Fruit fly (Drosophila melanogaster) whole organism, embryonic: ENCODE measurements around the gene TrpA1.

Experiments used
- Abd-B ChIP-seq: fragments of 200-800 bp; sonication (Bioruptor generic); optimal IDR thresholded peaks from 2 replicates; lab custom pipeline; 2018; ENCODE audit warnings: missing biosample characterization, mild to moderate bottlenecking, missing genetic modification characterization, moderate library complexity
- Ada2b ChIP-seq: fragments of 200-800 bp; sonication (Bioruptor generic); IDR thresholded peaks from 2 replicates; pipeline ENCODE4 v1.3.6; 2022; ENCODE audit warnings: missing biosample characterization, missing genetic modification characterization
- Atf6 ChIP-seq: fragments of 200-800 bp; sonication (Bioruptor generic); IDR thresholded peaks from 2 replicates; pipeline ENCODE4 v1.3.6; 2022; ENCODE audit warnings: missing biosample characterization, missing genetic modification characterization
- BEAF-32 ChIP-seq: fragments of 200-800 bp; sonication (Bioruptor generic); optimal IDR thresholded peaks from 3 replicates; lab custom pipeline; 2017; ENCODE audit warnings: missing biosample characterization, missing genetic modification characterization, mild to moderate bottlenecking, moderate library complexity, missing genetic modification reagents
- BtbVII ChIP-seq: fragments of 200-800 bp; sonication (Bioruptor generic); optimal IDR thresholded peaks from 3 replicates; lab custom pipeline; 2017; ENCODE audit warnings: missing biosample characterization, mild to moderate bottlenecking, missing genetic modification characterization
- CG10209 ChIP-seq: fragments of 200-800 bp; sonication (Bioruptor generic); optimal IDR thresholded peaks from 3 replicates; lab custom pipeline; 2017; ENCODE audit warnings: missing biosample characterization, mild to moderate bottlenecking, missing genetic modification characterization, missing genetic modification reagents
- CG10274 ChIP-seq: fragments of 200-800 bp; sonication (Bioruptor generic); optimal IDR thresholded peaks from 3 replicates; lab custom pipeline; 2017; ENCODE audit warnings: missing biosample characterization, mild to moderate bottlenecking, missing genetic modification characterization
- CG10431 ChIP-seq: fragments of 200-800 bp; sonication (Bioruptor generic); optimal IDR thresholded peaks from 3 replicates; lab custom pipeline; 2018; ENCODE audit warnings: missing biosample characterization, mild to moderate bottlenecking, missing genetic modification characterization
- CG10565 ChIP-seq: fragments of 200-800 bp; sonication (Bioruptor generic); optimal IDR thresholded peaks from 3 replicates; lab custom pipeline; 2016; ENCODE audit warnings: missing biosample characterization, mild to moderate bottlenecking, missing genetic modification characterization
- CG15011 ChIP-seq: fragments of 200-800 bp; sonication (Bioruptor generic); optimal IDR thresholded peaks from 3 replicates; lab custom pipeline; 2018; ENCODE audit warnings: missing biosample characterization, mild to moderate bottlenecking, missing genetic modification characterization
- CG1602 ChIP-seq: fragments of 200-800 bp; sonication (Bioruptor generic); optimal IDR thresholded peaks from 3 replicates; lab custom pipeline; 2016; ENCODE audit warnings: missing biosample characterization, missing genetic modification characterization
- CG17829 ChIP-seq: fragments of 200-800 bp; optimal IDR thresholded peaks from 2 replicates; lab custom pipeline; 2019; ENCODE audit warnings: missing biosample characterization, mild to moderate bottlenecking, missing genetic modification characterization, moderate library complexity
- CG2116 ChIP-seq: fragments of 200-800 bp; sonication (Bioruptor generic); optimal IDR thresholded peaks from 3 replicates; lab custom pipeline; 2018; ENCODE audit warnings: missing biosample characterization, mild to moderate bottlenecking, missing genetic modification characterization
- CG2712 ChIP-seq: fragments of 200-800 bp; optimal IDR thresholded peaks from 3 replicates; lab custom pipeline; 2019; ENCODE audit warnings: missing biosample characterization, mild to moderate bottlenecking, missing genetic modification characterization, moderate library complexity
- CG31388 ChIP-seq: fragments of 200-800 bp; sonication (Bioruptor generic); optimal IDR thresholded peaks from 2 replicates; lab custom pipeline; 2016; ENCODE audit warnings: missing biosample characterization, missing genetic modification characterization
- CG32772 ChIP-seq: fragments of 200-800 bp; sonication (Bioruptor generic); IDR thresholded peaks from 2 replicates; pipeline ENCODE4 v1.3.6; 2022; ENCODE audit warnings: missing biosample characterization, missing genetic modification characterization
- CG5245 ChIP-seq: fragments of 200-800 bp; sonication (Bioruptor generic); optimal IDR thresholded peaks from 3 replicates; lab custom pipeline; 2016; ENCODE audit warnings: missing biosample characterization, missing genetic modification characterization
- CG7745 ChIP-seq: fragments of 200-800 bp; sonication (Bioruptor generic); optimal IDR thresholded peaks from 2 replicates; lab custom pipeline; 2018; ENCODE audit warnings: missing biosample characterization, mild to moderate bottlenecking, missing genetic modification characterization, moderate library complexity
- Drgx ChIP-seq: fragments of 200-800 bp; sonication (Bioruptor generic); IDR thresholded peaks from 2 replicates; pipeline ENCODE4 v1.3.6; 2022; ENCODE audit warnings: missing biosample characterization, missing genetic modification characterization
- H15 ChIP-seq: fragments of 200-800 bp; sonication (Bioruptor generic); IDR thresholded peaks from 3 replicates; pipeline ENCODE4 v1.3.6; 2022; ENCODE audit warnings: missing biosample characterization, missing genetic modification characterization
- H2.0 ChIP-seq: fragments of 200-800 bp; sonication (Bioruptor generic); IDR thresholded peaks from 2 replicates; pipeline ENCODE4 v1.3.6; 2022; ENCODE audit warnings: missing biosample characterization, missing genetic modification characterization
- HLH4C ChIP-seq: fragments of 200-800 bp; sonication (Bioruptor generic); IDR thresholded peaks from 3 replicates; pipeline ENCODE4 v1.3.6; 2022; ENCODE audit warnings: missing biosample characterization, missing genetic modification characterization; ENCODE audit not compliant: partially characterized antibody
- Hmx ChIP-seq: fragments of 200-800 bp; sonication (Bioruptor generic); optimal IDR thresholded peaks from 2 replicates; lab custom pipeline; 2016; ENCODE audit warnings: missing biosample characterization, missing genetic modification characterization
- Med ChIP-seq: fragments of 200-800 bp; sonication (Bioruptor generic); peaks from one replicate; lab custom pipeline; 2016; ENCODE audit warnings: missing biosample characterization, missing genetic modification characterization, mild to moderate bottlenecking, inconsistent platforms, moderate library complexity
- Tbp ChIP-seq: fragments of >200 bp; optimal IDR thresholded peaks from 2 replicates; lab custom pipeline; 2018; ENCODE audit warnings: missing biosample characterization, missing genetic modification characterization
- Trl ChIP-seq, 3 experiments: fragments of >200 bp in 2 of 3; fragments of 200-800 bp in 1 of 3; sonication (Bioruptor generic) in 1 of 3; optimal IDR thresholded peaks; 2 replicates in 1 of 3; 3 replicates in 2 of 3; lab custom pipeline; 2016 to 2017; ENCODE audit warnings: missing biosample characterization in 1 of 3, missing genetic modification characterization in 1 of 3
- ab ChIP-seq: fragments of 200-800 bp; sonication (Bioruptor generic); optimal IDR thresholded peaks from 2 replicates; lab custom pipeline; 2016; ENCODE audit warnings: missing biosample characterization, missing genetic modification characterization
- al ChIP-seq: fragments of 200-800 bp; sonication (Bioruptor generic); IDR thresholded peaks from 2 replicates; pipeline ENCODE4 v1.3.6; 2022; ENCODE audit warnings: missing biosample characterization, missing genetic modification characterization
- ase ChIP-seq: fragments of 200-800 bp; sonication (Bioruptor generic); IDR thresholded peaks from 3 replicates; pipeline ENCODE4 v1.3.6; 2022; ENCODE audit warnings: missing biosample characterization, missing genetic modification characterization
- bcd ChIP-seq: fragments of 200-800 bp; sonication (Bioruptor generic); optimal IDR thresholded peaks from 2 replicates; lab custom pipeline; 2017; ENCODE audit warnings: missing biosample characterization, mild to moderate bottlenecking, missing genetic modification characterization
- cg ChIP-seq: fragments of 200-800 bp; sonication (Bioruptor generic); optimal IDR thresholded peaks from 3 replicates; lab custom pipeline; 2019; ENCODE audit warnings: missing biosample characterization, mild to moderate bottlenecking, missing genetic modification characterization, moderate library complexity
- chm ChIP-seq: fragments of 200-800 bp; sonication (Bioruptor generic); IDR thresholded peaks from 2 replicates; pipeline ENCODE4 v1.3.6; 2022; ENCODE audit warnings: missing biosample characterization, missing genetic modification characterization
- da ChIP-seq: fragments of 200-800 bp; sonication (Bioruptor generic); optimal IDR thresholded peaks from 2 replicates; lab custom pipeline; 2016; ENCODE audit warnings: missing biosample characterization, missing genetic modification characterization
- disco-r ChIP-seq: fragments of 200-800 bp; sonication (Bioruptor generic); optimal IDR thresholded peaks from 2 replicates; lab custom pipeline; 2016; ENCODE audit warnings: missing biosample characterization, missing genetic modification characterization
- dmrt99B ChIP-seq: fragments of 200-800 bp; sonication (Bioruptor generic); optimal IDR thresholded peaks from 2 replicates; lab custom pipeline; 2018; ENCODE audit warnings: missing biosample characterization, mild to moderate bottlenecking, missing genetic modification characterization, moderate library complexity
- fru ChIP-seq: fragments of >200 bp; optimal IDR thresholded peaks from 2 replicates; lab custom pipeline; 2017
- gro ChIP-seq: fragments of 200-800 bp; sonication (Bioruptor generic); optimal IDR thresholded peaks from 2 replicates; lab custom pipeline; 2016; ENCODE audit warnings: missing biosample characterization, missing genetic modification characterization
- hb ChIP-seq: fragments of 200-800 bp; sonication (Bioruptor generic); IDR thresholded peaks from 3 replicates; pipeline ENCODE4 v1.3.6; 2022; ENCODE audit warnings: missing biosample characterization, missing genetic modification characterization; ENCODE audit not compliant: partially characterized antibody
- pho ChIP-seq: fragments of 200-800 bp; sonication (Bioruptor generic); optimal IDR thresholded peaks from 2 replicates; lab custom pipeline; 2016; ENCODE audit warnings: missing biosample characterization, missing genetic modification characterization
- phol ChIP-seq: fragments of 200-800 bp; sonication (Bioruptor generic); optimal IDR thresholded peaks from 3 replicates; lab custom pipeline; 2018; ENCODE audit warnings: missing biosample characterization, mild to moderate bottlenecking, missing genetic modification characterization, moderate library complexity
- pnt ChIP-seq: fragments of 200-800 bp; sonication (Bioruptor generic); optimal IDR thresholded peaks from 3 replicates; lab custom pipeline; 2016; ENCODE audit warnings: missing biosample characterization, missing genetic modification characterization
- rib ChIP-seq: fragments of 200-800 bp; sonication (Bioruptor generic); IDR thresholded peaks from 2 replicates; pipeline ENCODE4 v1.3.6; 2022; ENCODE audit warnings: missing biosample characterization, missing genetic modification characterization
- schlank ChIP-seq: fragments of 200-800 bp; sonication (Bioruptor generic); optimal IDR thresholded peaks from 2 replicates; lab custom pipeline; 2018; ENCODE audit warnings: missing biosample characterization, mild to moderate bottlenecking, missing genetic modification characterization
- slp2 ChIP-seq: fragments of 200-800 bp; sonication (Bioruptor generic); optimal IDR thresholded peaks from 2 replicates; lab custom pipeline; 2016; ENCODE audit warnings: missing biosample characterization, missing genetic modification characterization
- sna ChIP-seq: fragments of 200-800 bp; sonication (Bioruptor generic); IDR thresholded peaks from 2 replicates; pipeline ENCODE4 v1.3.6; 2022; ENCODE audit warnings: missing biosample characterization, missing genetic modification characterization; ENCODE audit not compliant: partially characterized antibody
- ssp ChIP-seq: fragments of 200-800 bp; sonication (Bioruptor generic); IDR thresholded peaks from 2 replicates; pipeline ENCODE4 v1.3.6; 2022; ENCODE audit warnings: missing biosample characterization, missing genetic modification characterization
- tin ChIP-seq: fragments of 200-800 bp; sonication (Bioruptor generic); optimal IDR thresholded peaks from 3 replicates; lab custom pipeline; 2016; ENCODE audit warnings: missing biosample characterization, missing genetic modification characterization
- tll ChIP-seq, 2 experiments: fragments of 200-800 bp in 1 of 2; fragments of >200 bp in 1 of 2; sonication (Bioruptor generic) in 1 of 2; optimal IDR thresholded peaks; 2 replicates each; lab custom pipeline; 2017 to 2019; ENCODE audit warnings: missing biosample characterization in 2 of 2, missing genetic modification characterization in 2 of 2, mild to moderate bottlenecking in 1 of 2, moderate library complexity in 1 of 2
- vnd ChIP-seq: fragments of 200-800 bp; sonication (Bioruptor generic); IDR thresholded peaks from 3 replicates; pipeline ENCODE4 v1.3.6; 2022; ENCODE audit warnings: missing biosample characterization, missing genetic modification characterization; ENCODE audit not compliant: partially characterized antibody
- vvl ChIP-seq: fragments of 200-800 bp; sonication (Bioruptor generic); IDR thresholded peaks from 2 replicates; pipeline ENCODE4 v1.3.6; 2022; ENCODE audit warnings: missing biosample characterization, missing genetic modification characterization
- zfh1 ChIP-seq: fragments of 200-800 bp; sonication (Bioruptor generic); IDR thresholded peaks from 3 replicates; pipeline ENCODE4 v1.3.6; 2022; ENCODE audit warnings: missing biosample characterization, missing genetic modification characterization

The TrpA1 gene

dm6 chr3L:8852907-8853306, 52.1 kb downstream of the TrpA1 start (continued):
- TF ChIP-seq Abd-B (no peak), H2.0 (GFP tag; lab: Robert Waterston, UW) (peak; percentile 47; the same call in 1 of the 2 replicates), CG2712 (tag; lab: Kevin White, UChicago) (peak; percentile 16), CG7745 (tag; lab: Kevin White, UChicago) (no peak), CG15011 (no peak), fru (lab: Kevin White, UChicago) (no peak), pnt (peak; percentile 60), bcd (GFP tag; lab: Kevin White, UChicago) (no peak), BEAF-32 (GFP tag; lab: Kevin White, UChicago) (no peak), CG10565 (no peak), da (GFP tag; lab: Kevin White, UChicago) (no peak), pho (peak; percentile 38), Trl (optimal IDR thresholded peaks at IDR 0.05; lab: Kevin White, UChicago) (no peak), Trl (GFP tag; optimal IDR thresholded peaks at IDR 0.05; lab: Kevin White, UChicago) (peak; percentile 12), CG31388 (no peak), phol (tag; lab: Kevin White, UChicago) (no peak), CG10274 (no peak), sna (GFP tag; lab: Robert Waterston, UW) (no peak), CG10209 (GFP tag; lab: Kevin White, UChicago) (no peak), CG1602 (GFP tag; lab: Kevin White, UChicago) (no peak), al (GFP tag; lab: Robert Waterston, UW) (no peak), H15 (peak; percentile 57; the same call in 2 of the 3 replicates), gro (GFP tag; lab: Kevin White, UChicago) (no peak), ssp (no peak), Ada2b (peak; percentile 63), zfh1 (no peak; the same call in 2 of the 3 replicates), schlank (no peak), CG10431 (GFP tag; lab: Kevin White, UChicago) (no peak), chm (GFP tag; lab: Robert Waterston, UW) (no peak), rib (0 out of 2 replicates have a peak, but pooled peaks have one; percentile 31), ase (GFP tag; lab: Robert Waterston, UW) (peak; percentile 35; the same call in 1 of the 3 replicates), vvl (GFP tag; lab: Robert Waterston, UW) (peak; percentile 41), Atf6 (GFP tag; lab: Robert Waterston, UW) (peak; percentile 54), BtbVII (GFP tag; lab: Kevin White, UChicago) (no peak), disco-r (GFP tag; lab: Kevin White, UChicago) (no peak), vnd (no peak), Med (GFP tag; lab: Kevin White, UChicago) (peak; percentile 89), Drgx (GFP tag; lab: Robert Waterston, UW) (no peak), Tbp (GFP tag; lab: Kevin White, UChicago) (no peak), slp2 (GFP tag; lab: Kevin White, UChicago) (no peak), CG17829 (tag; lab: Kevin White, UChicago) (no peak), cg (GFP tag; lab: Kevin White, UChicago) (no peak), tin (GFP tag; lab: Kevin White, UChicago) (no peak), hb (GFP tag; lab: Robert Waterston, UW) (no peak), HLH4C (no peak), Hmx (no peak), CG2116 (GFP tag; lab: Kevin White, UChicago) (no peak), CG32772 (GFP tag; lab: Robert Waterston, UW) (peak; percentile 35; the same call in 1 of the 2 replicates), tll (GFP tag; optimal IDR thresholded peaks at IDR 0.05; lab: Kevin White, UChicago) (no peak), dmrt99B (tag; lab: Kevin White, UChicago) (no peak), ab (GFP tag; lab: Kevin White, UChicago) (no peak), CG5245 (GFP tag; lab: Kevin White, UChicago) (peak; percentile 13)
